Fruit fly (Drosophila melanogaster): ENCODE measurements around the gene Dnaaf5.

Gene Dnaaf5

dm6 chr3R:14356619-14357018 is 5.0 kb downstream of the Dnaaf5 start (continued):
- peak; percentile 39; the same call in 2 of the 3 replicates for TF ChIP-seq Aef1 (GFP tag; IDR thresholded peaks at IDR 0.05)
- TF ChIP-seq h (optimal IDR thresholded peaks at IDR 0.05): no peak
- no peak for TF ChIP-seq Hsf (GFP tag; optimal IDR thresholded peaks at IDR 0.05)
- TF ChIP-seq CG2120 (GFP tag; optimal IDR thresholded peaks at IDR 0.05): peak; percentile 62
- 0 out of 3 replicates have a peak, but pooled peaks have one; percentile 42 for TF ChIP-seq ken (GFP tag; IDR thresholded peaks at IDR 0.05)
- peak; percentile 24; the same call in 1 of the 3 replicates for TF ChIP-seq B-H1 (GFP tag; IDR thresholded peaks at IDR 0.05)
- peak; percentile 64; the same call in 1 of the 3 replicates for TF ChIP-seq ci (GFP tag; IDR thresholded peaks at IDR 0.05)
- no peak for TF ChIP-seq ac (GFP tag; optimal IDR thresholded peaks at IDR 0.05)
- TF ChIP-seq vvl (GFP tag; IDR thresholded peaks at IDR 0.05): peak; percentile 74
- 0 out of 2 replicates have a peak, but pooled peaks have one; percentile 43 for TF ChIP-seq CG1024 (GFP tag; IDR thresholded peaks at IDR 0.05)
- TF ChIP-seq CG12769 (tag; optimal IDR thresholded peaks at IDR 0.05): peak; percentile 62
- TF ChIP-seq otp (GFP tag; IDR thresholded peaks at IDR 0.05): peak; percentile 46; the same call in 1 of the 3 replicates
- TF ChIP-seq CG12391 (tag; optimal IDR thresholded peaks at IDR 0.05): peak; percentile 30
- peak; percentile 29 for TF ChIP-seq pnt (GFP tag; optimal IDR thresholded peaks at IDR 0.05)
- TF ChIP-seq Sox102F (GFP tag; optimal IDR thresholded peaks at IDR 0.05): peak; percentile 42
- TF ChIP-seq chn (GFP tag; optimal IDR thresholded peaks at IDR 0.05): peak; percentile 2
- no peak for TF ChIP-seq Side (GFP tag; optimal IDR thresholded peaks at IDR 0.05)
- peak; percentile 4; the same call in 1 of the 4 replicates for TF ChIP-seq Gug (GFP tag; IDR thresholded peaks at IDR 0.05)
- no peak for TF ChIP-seq lov (optimal IDR thresholded peaks at IDR 0.05)
- TF ChIP-seq lov (GFP tag; IDR thresholded peaks at IDR 0.05): no peak
- TF ChIP-seq CG17328 (GFP tag; IDR thresholded peaks at IDR 0.05): peak; percentile 35; the same call in 1 of the 2 replicates
- peak; percentile 35 for TF ChIP-seq org-1 (GFP tag; optimal IDR thresholded peaks at IDR 0.05)
- TF ChIP-seq CG15269 (tag; optimal IDR thresholded peaks at IDR 0.05): peak; percentile 8
- TF ChIP-seq zen (tag; optimal IDR thresholded peaks at IDR 0.05): peak; percentile 26
- no peak for TF ChIP-seq CG11398 (GFP tag; optimal IDR thresholded peaks at IDR 0.05)
- TF ChIP-seq CG18599 (GFP tag; optimal IDR thresholded peaks at IDR 0.05): peak; percentile 65
- TF ChIP-seq CG11695 (GFP tag; IDR thresholded peaks at IDR 0.05): 0 out of 3 replicates have a peak, but pooled peaks have one; percentile 13
- TF ChIP-seq CG10959 (GFP tag; IDR thresholded peaks at IDR 0.05): no peak
- peak; percentile 39 for TF ChIP-seq lilli (GFP tag; optimal IDR thresholded peaks at IDR 0.05)
- peak; percentile 21 for TF ChIP-seq Oli (tag; optimal IDR thresholded peaks at IDR 0.05)
- TF ChIP-seq CG32772 (GFP tag; IDR thresholded peaks at IDR 0.05): peak; percentile 27; the same call in 1 of the 2 replicates
- peak; percentile 54 for TF ChIP-seq Drgx (GFP tag; IDR thresholded peaks at IDR 0.05)
- TF ChIP-seq hkb (optimal IDR thresholded peaks at IDR 0.05): no peak
- peak; percentile 65 for TF ChIP-seq hkb (GFP tag; IDR thresholded peaks at IDR 0.05)
- peak; percentile 49 for TF ChIP-seq CG11504 (tag; optimal IDR thresholded peaks at IDR 0.05)
- TF ChIP-seq maf-S (GFP tag; optimal IDR thresholded peaks at IDR 0.05): no peak
- peak; percentile 61; the same call in 1 of the 3 replicates for TF ChIP-seq CG11456 (GFP tag; IDR thresholded peaks at IDR 0.05)
- no peak; the same call in 1 of the 2 replicates for TF ChIP-seq E2f1 (GFP tag; IDR thresholded peaks at IDR 0.05)
- TF ChIP-seq sob (GFP tag; IDR thresholded peaks at IDR 0.05): peak; percentile 49; the same call in 1 of the 2 replicates
- no peak for TF ChIP-seq pan (optimal IDR thresholded peaks at IDR 0.05)
- peak in 1 of 2 experiments; percentile 57 for TF ChIP-seq pan (GFP tag; optimal IDR thresholded peaks at IDR 0.05 in 1 of 2, IDR thresholded peaks at IDR 0.05 in 1 of 2)
- TF ChIP-seq Ets65A (GFP tag): peak; percentile 3
- peak; percentile 47; the same call in 1 of the 3 replicates for TF ChIP-seq Mrtf (GFP tag; IDR thresholded peaks at IDR 0.05)
- TF ChIP-seq dpn (GFP tag; optimal IDR thresholded peaks at IDR 0.05): peak; percentile 24 to 27
- peak; percentile 8 for TF ChIP-seq CG8944 (GFP tag; optimal IDR thresholded peaks at IDR 0.05)
- TF ChIP-seq H2.0 (GFP tag; IDR thresholded peaks at IDR 0.05): peak; percentile 43; the same call in 1 of the 2 replicates
- peak; percentile 5 for TF ChIP-seq pb (GFP tag; optimal IDR thresholded peaks at IDR 0.05)
- peak; percentile 55; the same call in 1 of the 2 replicates for TF ChIP-seq CG32767 (GFP tag; IDR thresholded peaks at IDR 0.05)
- 0 out of 3 replicates have a peak, but pooled peaks have one; percentile 40 for TF ChIP-seq CG3726 (GFP tag; IDR thresholded peaks at IDR 0.05)
- no peak for TF ChIP-seq Opbp (GFP tag; IDR thresholded peaks at IDR 0.05; ENCODE audit: partially characterized antibody)
- TF ChIP-seq Xbp1 (GFP tag; optimal IDR thresholded peaks at IDR 0.05): peak; percentile 32
- TF ChIP-seq mam (GFP tag; optimal IDR thresholded peaks at IDR 0.05): peak; percentile 9
